Worm (Caenorhabditis elegans) whole organism, L4 larva: ENCODE results near the gene maph-1.3.
"Not testable (repeated sequence)": the region's sequence is repeated elsewhere in the genome, so short reads cannot be mapped to it uniquely, and the experiment has no call there.

ENCODE experiments used
- D1046.2 ChIP-seq: fragments of 200-800 bp; sonication (Bioruptor generic); IDR thresholded peaks from 2 replicates; pipeline ENCODE4 v1.3.6; 2022; ENCODE audit warnings: missing genetic modification characterization, missing compliant biosample characterization
- F26F4.8 ChIP-seq: fragments of 200-800 bp; sonication (Bioruptor generic); conservative IDR thresholded peaks from 2 replicates; pipeline ENCODE4 v1.3.6; 2022; ENCODE audit warnings: missing genetic modification characterization, missing compliant biosample characterization
- F44E2.7 ChIP-seq: fragments of 200-800 bp; sonication (Bioruptor generic); IDR thresholded peaks from 2 replicates; pipeline ENCODE4 v2.1.2; 2022; ENCODE audit warnings: missing genetic modification characterization, missing compliant biosample characterization
- ZK337.2 ChIP-seq: fragments of 200-800 bp; sonication (Bioruptor generic); IDR thresholded peaks from 2 replicates; pipeline ENCODE4 v1.3.6; 2022; ENCODE audit warnings: missing genetic modification reagents, missing genetic modification characterization, missing compliant biosample characterization
- ZK546.5 ChIP-seq, 2 experiments: sonication (generic microtip); optimal IDR thresholded peaks; 2 replicates each; lab custom pipeline; 2017; ENCODE audit warnings: missing biosample characterization in 2 of 2, missing genetic modification characterization in 2 of 2
- aha-1 ChIP-seq: fragments of 150-350 bp; peaks from one replicate; lab custom pipeline; 2014; ENCODE audit warnings: missing biosample characterization, missing genetic modification characterization
- ama-1 ChIP-seq: fragments of 150-350 bp; optimal IDR thresholded peaks from 2 replicates; lab custom pipeline; 2014; ENCODE audit warnings: inconsistent platforms, mixed read lengths
- arid-1 ChIP-seq: fragments of 200-800 bp; sonication (Bioruptor generic); conservative IDR thresholded peaks from 2 replicates; pipeline ENCODE4 v1.3.6; 2022; ENCODE audit warnings: missing genetic modification reagents, missing genetic modification characterization, missing compliant biosample characterization
- ceh-28 ChIP-seq: fragments of 150-350 bp; optimal IDR thresholded peaks from 2 replicates; lab custom pipeline; 2014; ENCODE audit warnings: missing biosample characterization, missing genetic modification reagents, missing genetic modification characterization
- ceh-44 ChIP-seq: fragments of 200-800 bp; sonication (Bioruptor generic); IDR thresholded peaks from 2 replicates; pipeline ENCODE4 v1.3.6; 2022; ENCODE audit warnings: missing genetic modification reagents, missing genetic modification characterization, missing compliant biosample characterization
- ctbp-1 ChIP-seq: fragments of 200-800 bp; sonication (Bioruptor generic); IDR thresholded peaks from 2 replicates; pipeline ENCODE4 v1.3.6; 2022; ENCODE audit warnings: missing genetic modification reagents, missing genetic modification characterization, missing compliant biosample characterization
- daf-16 ChIP-seq, 3 experiments: sonication (generic microtip); optimal IDR thresholded peaks; 2 replicates each; lab custom pipeline; 2016 to 2017; ENCODE audit warnings: missing genetic modification characterization in 3 of 3, missing genetic modification reagents in 3 of 3, mild to moderate bottlenecking in 2 of 3, missing compliant biosample characterization in 2 of 3, missing biosample characterization in 1 of 3, moderate library complexity in 1 of 3
- dmd-8 ChIP-seq: fragments of 200-800 bp; sonication (Bioruptor generic); IDR thresholded peaks from 2 replicates; pipeline ENCODE4 v1.3.6; 2022; ENCODE audit warnings: missing genetic modification characterization, missing compliant biosample characterization
- hlh-11 ChIP-seq: fragments of 200-800 bp; sonication (Bioruptor generic); optimal IDR thresholded peaks from 2 replicates; lab custom pipeline; 2018; ENCODE audit warnings: mild to moderate bottlenecking, missing genetic modification characterization, missing compliant biosample characterization
- hlh-30 ChIP-seq: sonication (generic microtip); optimal IDR thresholded peaks from 2 replicates; lab custom pipeline; 2017; ENCODE audit warnings: antibody characterized with exemption, mild to moderate bottlenecking, missing genetic modification characterization, missing compliant biosample characterization; ENCODE audit not compliant: insufficient read depth
- hmg-1.1 ChIP-seq: fragments of 200-800 bp; sonication (Bioruptor generic); IDR thresholded peaks from 2 replicates; pipeline ENCODE4 v1.3.6; 2022; ENCODE audit warnings: missing genetic modification reagents, missing genetic modification characterization, missing compliant biosample characterization
- lim-7 ChIP-seq: fragments of 200-800 bp; sonication (Bioruptor generic); IDR thresholded peaks from 2 replicates; pipeline ENCODE4 v1.3.6; 2022; ENCODE audit warnings: missing genetic modification characterization, missing compliant biosample characterization
- lin-29 ChIP-seq: fragments of 200-800 bp; sonication (Bioruptor generic); IDR thresholded peaks from 2 replicates; pipeline ENCODE4 v1.3.6; 2022; ENCODE audit warnings: missing genetic modification reagents, missing genetic modification characterization, missing compliant biosample characterization
- madf-5 ChIP-seq, 2 experiments: fragments of 200-800 bp; sonication (Bioruptor generic); IDR thresholded peaks; 2 replicates each; pipeline ENCODE4 v1.3.6; 2022; ENCODE audit warnings: missing compliant biosample characterization in 2 of 2, missing genetic modification characterization in 2 of 2
- mdl-1 ChIP-seq, 2 experiments: fragments of 150-350 bp in 1 of 2; sonication (generic microtip) in 1 of 2; optimal IDR thresholded peaks; 2 replicates each; lab custom pipeline; 2014 to 2017; ENCODE audit warnings: missing biosample characterization in 2 of 2, missing genetic modification characterization in 2 of 2
- mdt-29 ChIP-seq: fragments of 200-800 bp; sonication (Bioruptor generic); IDR thresholded peaks from 2 replicates; pipeline ENCODE4 v1.3.6; 2022; ENCODE audit warnings: missing genetic modification reagents, missing genetic modification characterization, missing compliant biosample characterization
- mep-1 ChIP-seq: fragments of 150-350 bp; sonication (generic microtip); optimal IDR thresholded peaks from 3 replicates; lab custom pipeline; 2014; ENCODE audit warnings: missing biosample characterization, missing genetic modification characterization
- mxl-3 ChIP-seq: fragments of 200-800 bp; sonication (Bioruptor generic); optimal IDR thresholded peaks from 2 replicates; lab custom pipeline; 2018; ENCODE audit warnings: mild to moderate bottlenecking, missing genetic modification characterization, missing compliant biosample characterization
- nhr-10 ChIP-seq: fragments of 150-350 bp; optimal IDR thresholded peaks from 2 replicates; lab custom pipeline; 2014; ENCODE audit warnings: missing biosample characterization, missing genetic modification characterization
- nhr-237 ChIP-seq: sonication (generic microtip); optimal IDR thresholded peaks from 2 replicates; lab custom pipeline; 2017; ENCODE audit warnings: missing biosample characterization, missing genetic modification characterization
- nhr-42 ChIP-seq: fragments of 200-800 bp; sonication (Bioruptor generic); IDR thresholded peaks from 2 replicates; pipeline ENCODE4 v1.3.6; 2022; ENCODE audit warnings: missing genetic modification characterization, missing compliant biosample characterization
- nhr-48 ChIP-seq: sonication (generic microtip); optimal IDR thresholded peaks from 2 replicates; lab custom pipeline; 2016; ENCODE audit warnings: mild to moderate bottlenecking, missing genetic modification characterization, missing compliant biosample characterization
- nhr-6 ChIP-seq: fragments of 150-350 bp; optimal IDR thresholded peaks from 2 replicates; lab custom pipeline; 2014; ENCODE audit warnings: missing biosample characterization, missing genetic modification characterization
- nhr-77 ChIP-seq: fragments of 150-350 bp; optimal IDR thresholded peaks from 2 replicates; lab custom pipeline; 2014; ENCODE audit warnings: missing biosample characterization, missing genetic modification characterization
- pha-4 ChIP-seq, 2 experiments: fragments of 150-350 bp in 1 of 2; fragments of 200-800 bp in 1 of 2; sonication (Bioruptor generic) in 1 of 2; IDR thresholded peaks in 1 of 2; optimal IDR thresholded peaks in 1 of 2; 2 replicates each; pipeline versions ENCODE4 v1.3.6 to Lab custom; 2014 to 2022; ENCODE audit warnings: missing genetic modification characterization in 2 of 2, missing genetic modification reagents in 2 of 2, missing biosample characterization in 1 of 2, missing compliant biosample characterization in 1 of 2
- php-3 ChIP-seq: fragments of 200-800 bp; sonication (Bioruptor generic); IDR thresholded peaks from 2 replicates; pipeline ENCODE4 v1.3.6; 2022; ENCODE audit warnings: missing genetic modification reagents, missing genetic modification characterization, missing compliant biosample characterization
- set-16 ChIP-seq: fragments of 200-800 bp; sonication (Bioruptor generic); IDR thresholded peaks from 2 replicates; pipeline ENCODE4 v1.3.6; 2022; ENCODE audit warnings: missing genetic modification reagents, missing genetic modification characterization, missing compliant biosample characterization
- snpc-1.2 ChIP-seq: fragments of 200-800 bp; sonication (Bioruptor generic); IDR thresholded peaks from 2 replicates; pipeline ENCODE4 v1.3.6; 2022; ENCODE audit warnings: missing genetic modification reagents, missing genetic modification characterization, missing compliant biosample characterization
- spr-1 ChIP-seq: sonication (generic microtip); optimal IDR thresholded peaks from 2 replicates; lab custom pipeline; 2016; ENCODE audit warnings: mild to moderate bottlenecking, missing genetic modification characterization, missing compliant biosample characterization
- spr-3 ChIP-seq: fragments of 200-800 bp; sonication (Bioruptor generic); optimal IDR thresholded peaks from 2 replicates; lab custom pipeline; 2018; ENCODE audit warnings: mild to moderate bottlenecking, missing genetic modification characterization, missing compliant biosample characterization
- tra-1 ChIP-seq: fragments of 200-800 bp; sonication (Bioruptor generic); IDR thresholded peaks from 2 replicates; pipeline ENCODE4 v1.3.6; 2022; ENCODE audit warnings: missing genetic modification reagents, missing genetic modification characterization, missing compliant biosample characterization
- unc-130 ChIP-seq: sonication (generic microtip); optimal IDR thresholded peaks from 2 replicates; lab custom pipeline; 2016; ENCODE audit warnings: missing genetic modification reagents, missing genetic modification characterization, missing compliant biosample characterization
- unc-62 ChIP-seq, 3 experiments: fragments of 150-350 bp in 1 of 3; sonication (generic microtip); optimal IDR thresholded peaks in 2 of 3; peaks in 1 of 3; 1 replicate in 1 of 3; 2 replicates in 2 of 3; lab custom pipeline; 2014 to 2017; ENCODE audit warnings: missing biosample characterization in 3 of 3, missing genetic modification characterization in 3 of 3, missing genetic modification reagents in 3 of 3, missing genotype in 1 of 3
- zag-1 ChIP-seq: fragments of 150-350 bp; optimal IDR thresholded peaks from 2 replicates; lab custom pipeline; 2014; ENCODE audit warnings: missing biosample characterization, missing genetic modification characterization
- zfp-3 ChIP-seq: fragments of 200-800 bp; sonication (Bioruptor generic); conservative IDR thresholded peaks from 2 replicates; pipeline ENCODE4 v1.3.6; 2022; ENCODE audit warnings: missing genetic modification reagents, missing genetic modification characterization, missing compliant biosample characterization
- ztf-11 ChIP-seq: fragments of 150-350 bp; optimal IDR thresholded peaks from 2 replicates; lab custom pipeline; 2014; ENCODE audit warnings: missing biosample characterization, missing genetic modification characterization
- ztf-7 ChIP-seq: fragments of 150-350 bp; optimal IDR thresholded peaks from 2 replicates; lab custom pipeline; 2014; ENCODE audit warnings: missing biosample characterization, missing genetic modification characterization

maph-1.3 gene

ce11 chrIII:3844746-3845145 is at the start of gene maph-1.3:
TSS of gene maph-1.3 (plus strand) at chrIII:3844893.
- peak; percentile 54 for TF ChIP-seq lim-7
- TF ChIP-seq arid-1 (GFP tag; lab: Robert Waterston, UW) = peak; percentile 29; the same call in 1 of the 2 replicates
- 0 out of 2 replicates have a peak, but pooled peaks have one; percentile 26 for TF ChIP-seq F26F4.8 (GFP tag; lab: Robert Waterston, UW)
- TF ChIP-seq pha-4 (GFP tag; IDR thresholded peaks at IDR 0.05; lab: Robert Waterston, UW) = 0 out of 2 replicates have a peak, but pooled peaks have one; percentile 23
- TF ChIP-seq pha-4 (tag; optimal IDR thresholded peaks at IDR 0.05; lab: Kevin White, UChicago) = not testable (repeated sequence)
- TF ChIP-seq ctbp-1 (GFP tag; lab: Robert Waterston, UW) = 0 out of 2 replicates have a peak, but pooled peaks have one; percentile 20
- peak; percentile 57; the same call in 1 of the 2 replicates for TF ChIP-seq dmd-8 (GFP tag; lab: Robert Waterston, UW)
- 0 out of 2 replicates have a peak, but pooled peaks have one; percentile 56 for TF ChIP-seq D1046.2 (GFP tag; lab: Robert Waterston, UW)

DNA sequence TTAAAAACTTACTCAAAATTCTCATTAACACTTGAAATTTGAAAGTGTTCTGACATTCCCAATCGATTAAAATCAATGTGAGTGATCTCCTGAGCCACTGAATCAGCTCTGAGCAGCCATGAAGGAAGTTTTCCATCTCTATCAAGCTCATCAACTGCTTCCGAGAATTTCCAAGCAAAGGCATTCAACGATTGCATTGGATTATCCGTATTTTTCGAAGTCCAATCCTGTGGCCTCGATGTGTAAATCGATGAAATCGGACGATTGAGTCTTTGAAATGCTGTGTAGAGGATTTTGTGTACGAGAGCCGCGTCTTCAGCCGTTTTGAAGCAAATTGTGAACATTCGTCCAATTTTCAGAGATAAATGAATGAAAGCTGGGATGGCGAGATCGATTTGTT is 48.8 kb upstream of the maph-1.3 start:
- no peak for TF ChIP-seq ztf-11 (tag; lab: Kevin White, UChicago)
- peak; percentile 21 for TF ChIP-seq aha-1 (tag; lab: Kevin White, UChicago)
- peak in 1 of 2 experiments; percentile 34 for TF ChIP-seq unc-62 (GFP tag; optimal IDR thresholded peaks at IDR 0.05 in 1 of 2; lab: Kevin White, UChicago)
- no peak for TF ChIP-seq unc-62 (tag; optimal IDR thresholded peaks at IDR 0.05; lab: Kevin White, UChicago)
- no peak for TF ChIP-seq nhr-42 (GFP tag; lab: Robert Waterston, UW)
- TF ChIP-seq ZK337.2 (GFP tag; lab: Robert Waterston, UW) = no peak
- TF ChIP-seq, all 104 proteins: peak for 2

DNA sequence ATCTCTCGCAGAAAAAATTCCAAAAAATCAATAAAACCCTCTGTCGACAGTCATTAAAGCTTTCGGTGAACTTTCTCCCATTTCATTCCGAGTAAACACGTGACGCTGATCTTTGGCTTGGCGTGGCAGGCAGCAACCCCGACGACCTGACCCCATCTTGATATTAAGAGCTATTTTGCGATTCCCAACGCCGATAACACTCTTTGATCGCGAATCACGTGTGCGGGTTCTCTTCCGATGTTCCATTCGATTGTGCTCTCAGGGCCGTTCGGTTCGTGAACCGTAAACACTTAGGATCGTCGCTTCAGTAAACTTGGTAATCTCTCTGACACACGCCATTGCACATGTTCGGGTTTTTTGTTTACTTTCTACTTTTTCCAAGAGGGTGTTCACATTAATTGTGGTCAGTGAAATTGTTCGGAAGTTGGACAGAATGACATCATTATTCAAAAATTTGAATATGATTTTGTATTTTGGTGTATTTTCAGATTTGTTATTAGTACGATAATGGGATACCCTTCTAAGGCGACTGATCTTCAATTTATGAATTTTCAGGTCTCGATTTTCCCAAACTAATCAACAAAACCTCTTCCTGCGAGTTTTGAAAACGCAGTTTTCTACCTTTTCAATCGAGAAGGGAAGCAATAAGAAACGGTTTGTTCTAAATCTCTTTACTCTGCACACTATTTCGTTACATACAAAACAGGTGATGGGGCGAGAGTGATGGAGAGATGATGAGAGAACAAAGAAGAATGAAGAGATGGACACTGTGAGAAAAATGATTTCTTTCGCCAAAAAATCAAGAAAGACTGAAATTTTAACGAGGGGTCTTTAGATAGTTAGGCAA is 47.3 kb upstream of the maph-1.3 start:
- TF ChIP-seq zfp-3 (GFP tag; lab: Robert Waterston, UW) (0 out of 2 replicates have a peak, but pooled peaks have one; percentile 25), ZK546.5 (tag; optimal IDR thresholded peaks at IDR 0.05; lab: Kevin White, UChicago) (no peak), daf-16 (GFP tag; optimal IDR thresholded peaks at IDR 0.05; lab: Kevin White, UChicago) (peak in 1 of 2 experiments; percentile 47), daf-16 (tag; optimal IDR thresholded peaks at IDR 0.05; lab: Kevin White, UChicago) (peak; percentile 36), hmg-1.1 (GFP tag; lab: Robert Waterston, UW) (0 out of 2 replicates have a peak, but pooled peaks have one; percentile 28), spr-3 (no peak), php-3 (GFP tag; lab: Robert Waterston, UW) (peak; percentile 38; the same call in 1 of the 2 replicates), nhr-77 (tag; lab: Kevin White, UChicago) (no peak), ztf-7 (tag; lab: Kevin White, UChicago) (no peak), mep-1 (peak; percentile 47), mdl-1 (tag; optimal IDR thresholded peaks at IDR 0.05; lab: Kevin White, UChicago) (peak in 1 of 2 experiments; percentile 59), unc-130 (no peak), set-16 (GFP tag; lab: Robert Waterston, UW) (peak; percentile 48; the same call in 1 of the 2 replicates), nhr-48 (tag; lab: Kevin White, UChicago) (peak; percentile 24), hlh-30 (tag; lab: Kevin White, UChicago) (peak; percentile 85), tra-1 (GFP tag; lab: Robert Waterston, UW) (no peak), lim-7 (peak; percentile 65), zag-1 (tag; lab: Kevin White, UChicago) (no peak), madf-5 (GFP tag; IDR thresholded peaks at IDR 0.05; lab: Robert Waterston, UW) (no peak), ama-1 (lab: Kevin White, UChicago) (peak; percentile 6), mdt-29 (GFP tag; lab: Robert Waterston, UW) (no peak; the same call in 1 of the 2 replicates), nhr-237 (tag; lab: Kevin White, UChicago) (no peak), aha-1 (tag; lab: Kevin White, UChicago) (peak; percentile 93), dmd-8 (GFP tag; lab: Robert Waterston, UW) (no peak), hlh-11 (tag; lab: Kevin White, UChicago) (peak; percentile 52), snpc-1.2 (GFP tag; lab: Robert Waterston, UW) (no peak), nhr-10 (tag; lab: Kevin White, UChicago) (no peak), lin-29 (GFP tag; lab: Robert Waterston, UW) (no peak), ceh-44 (no peak), nhr-6 (tag; lab: Kevin White, UChicago) (no peak), F44E2.7 (GFP tag; lab: Robert Waterston, UW) (no peak), mxl-3 (GFP tag; lab: Kevin White, UChicago) (peak; percentile 37), unc-62 (GFP tag; optimal IDR thresholded peaks at IDR 0.05 in 1 of 2; lab: Kevin White, UChicago) (peak in 1 of 2 experiments; percentile 95), unc-62 (tag; optimal IDR thresholded peaks at IDR 0.05; lab: Kevin White, UChicago) (no peak), D1046.2 (GFP tag; lab: Robert Waterston, UW) (no peak), spr-1 (tag; lab: Kevin White, UChicago) (no peak), ceh-28 (tag; lab: Kevin White, UChicago) (no peak)
